Fruit fly (Drosophila melanogaster) whole organism, embryonic: ENCODE data around the gene Acp76A.
A peak's percentile ranks its signal among the peaks of the same experiment; 100 is the strongest.

Source experiments
- Atf3 ChIP-seq: fragments of 200-800 bp; sonication (Bioruptor generic); optimal IDR thresholded peaks from 3 replicates; lab custom pipeline; 2016; ENCODE audit warnings: missing biosample characterization, missing genetic modification characterization
- B-H2 ChIP-seq: fragments of 200-800 bp; sonication (Bioruptor generic); optimal IDR thresholded peaks from 2 replicates; lab custom pipeline; 2018; ENCODE audit warnings: missing biosample characterization, mild to moderate bottlenecking, missing genetic modification characterization
- CG10979 ChIP-seq: fragments of 200-800 bp; sonication (Bioruptor generic); optimal IDR thresholded peaks from 2 replicates; lab custom pipeline; 2018; ENCODE audit warnings: missing biosample characterization, mild to moderate bottlenecking, missing genetic modification characterization, moderate library complexity
- CG16815 ChIP-seq: fragments of 200-800 bp; sonication (Bioruptor generic); optimal IDR thresholded peaks from 3 replicates; lab custom pipeline; 2017; ENCODE audit warnings: missing biosample characterization, mild to moderate bottlenecking, missing genetic modification characterization
- CG2199 ChIP-seq: fragments of 200-800 bp; sonication (Bioruptor generic); IDR thresholded peaks from 3 replicates; pipeline ENCODE4 v1.3.6; 2022; ENCODE audit warnings: missing biosample characterization, missing genetic modification characterization
- CG2712 ChIP-seq: fragments of 200-800 bp; optimal IDR thresholded peaks from 3 replicates; lab custom pipeline; 2019; ENCODE audit warnings: missing biosample characterization, mild to moderate bottlenecking, missing genetic modification characterization, moderate library complexity
- CG34224 ChIP-seq: fragments of 200-800 bp; sonication (Bioruptor generic); IDR thresholded peaks from 3 replicates; pipeline ENCODE4 v1.3.6; 2022; ENCODE audit warnings: missing biosample characterization, missing genetic modification characterization; ENCODE audit not compliant: partially characterized antibody
- CG34422 ChIP-seq: fragments of 200-800 bp; sonication (Bioruptor generic); IDR thresholded peaks from 3 replicates; pipeline ENCODE4 v1.3.6; 2022; ENCODE audit warnings: missing biosample characterization, missing genetic modification characterization
- CG5245 ChIP-seq: fragments of 200-800 bp; sonication (Bioruptor generic); optimal IDR thresholded peaks from 3 replicates; lab custom pipeline; 2016; ENCODE audit warnings: missing biosample characterization, missing genetic modification characterization
- CG7556 ChIP-seq: fragments of 200-800 bp; sonication (Bioruptor generic); optimal IDR thresholded peaks from 2 replicates; lab custom pipeline; 2017; ENCODE audit warnings: missing biosample characterization, mild to moderate bottlenecking, missing genetic modification characterization
- CG8281 ChIP-seq: fragments of 200-800 bp; sonication (Bioruptor generic); optimal IDR thresholded peaks from 2 replicates; lab custom pipeline; 2018; ENCODE audit warnings: missing biosample characterization, mild to moderate bottlenecking, missing genetic modification characterization, moderate library complexity
- CG9797 ChIP-seq: fragments of 200-800 bp; sonication (Bioruptor generic); optimal IDR thresholded peaks from 3 replicates; lab custom pipeline; 2018; ENCODE audit warnings: missing biosample characterization, mild to moderate bottlenecking, missing genetic modification characterization
- CTCF ChIP-seq: fragments of 200-800 bp; sonication (Bioruptor generic); optimal IDR thresholded peaks from 2 replicates; lab custom pipeline; 2017; ENCODE audit warnings: missing biosample characterization, mild to moderate bottlenecking, missing genetic modification characterization, moderate library complexity
- Dip2 ChIP-seq: fragments of 200-800 bp; sonication (Bioruptor generic); IDR thresholded peaks from 2 replicates; pipeline ENCODE4 v1.3.6; 2022; ENCODE audit warnings: missing biosample characterization, missing genetic modification characterization
- Doc2 ChIP-seq: fragments of 200-800 bp; sonication (Bioruptor generic); IDR thresholded peaks from 2 replicates; pipeline ENCODE4 v1.3.6; 2022; ENCODE audit warnings: missing biosample characterization, missing genetic modification characterization
- H2.0 ChIP-seq: fragments of 200-800 bp; sonication (Bioruptor generic); IDR thresholded peaks from 2 replicates; pipeline ENCODE4 v1.3.6; 2022; ENCODE audit warnings: missing biosample characterization, missing genetic modification characterization
- Hsf ChIP-seq: fragments of 200-800 bp; sonication (Bioruptor generic); optimal IDR thresholded peaks from 3 replicates; lab custom pipeline; 2016; ENCODE audit warnings: missing biosample characterization, missing genetic modification characterization
- Med ChIP-seq: fragments of 200-800 bp; sonication (Bioruptor generic); peaks from one replicate; lab custom pipeline; 2016; ENCODE audit warnings: missing biosample characterization, missing genetic modification characterization, mild to moderate bottlenecking, inconsistent platforms, moderate library complexity
- Rfx ChIP-seq: fragments of 200-800 bp; sonication (Bioruptor generic); IDR thresholded peaks from 2 replicates; pipeline ENCODE4 v1.3.6; 2022; ENCODE audit warnings: missing biosample characterization, missing genetic modification characterization
- Sox102F ChIP-seq: fragments of 200-800 bp; sonication (Bioruptor generic); optimal IDR thresholded peaks from 2 replicates; lab custom pipeline; 2018; ENCODE audit warnings: missing biosample characterization, mild to moderate bottlenecking, missing genetic modification characterization, moderate library complexity
- Spps ChIP-seq: fragments of 200-800 bp; sonication (Bioruptor generic); optimal IDR thresholded peaks from 2 replicates; lab custom pipeline; 2018; ENCODE audit warnings: missing biosample characterization, mild to moderate bottlenecking, missing genetic modification characterization
- bab2 ChIP-seq: fragments of 200-800 bp; sonication (Bioruptor generic); optimal IDR thresholded peaks from 2 replicates; lab custom pipeline; 2016; ENCODE audit warnings: missing biosample characterization, missing genetic modification characterization
- bowl ChIP-seq: fragments of 200-800 bp; sonication (Bioruptor generic); IDR thresholded peaks from 2 replicates; pipeline ENCODE4 v1.3.6; 2022; ENCODE audit warnings: missing biosample characterization, missing genetic modification characterization
- bsh ChIP-seq, 2 experiments: fragments of 200-800 bp; sonication (Bioruptor generic); optimal IDR thresholded peaks; 2 replicates each; lab custom pipeline; 2017 to 2018; ENCODE audit warnings: mild to moderate bottlenecking in 2 of 2, missing biosample characterization in 2 of 2, missing genetic modification characterization in 2 of 2, moderate library complexity in 1 of 2
- cg ChIP-seq: fragments of 200-800 bp; sonication (Bioruptor generic); optimal IDR thresholded peaks from 3 replicates; lab custom pipeline; 2019; ENCODE audit warnings: missing biosample characterization, mild to moderate bottlenecking, missing genetic modification characterization, moderate library complexity
- chinmo ChIP-seq: fragments of 200-800 bp; sonication (Bioruptor generic); IDR thresholded peaks from 4 replicates; pipeline ENCODE4 v1.3.6; 2022; ENCODE audit warnings: missing biosample characterization, missing genetic modification characterization; ENCODE audit not compliant: partially characterized antibody
- ewg ChIP-seq: fragments of 200-800 bp; sonication (Bioruptor generic); optimal IDR thresholded peaks from 3 replicates; lab custom pipeline; 2017; ENCODE audit warnings: mild to moderate bottlenecking, missing biosample characterization, missing genetic modification reagents, missing genetic modification characterization
- fd64A ChIP-seq: fragments of 200-800 bp; sonication (Bioruptor generic); optimal IDR thresholded peaks from 3 replicates; lab custom pipeline; 2018; ENCODE audit warnings: missing biosample characterization, mild to moderate bottlenecking, missing genetic modification characterization
- grn ChIP-seq: fragments of 200-800 bp; sonication (Bioruptor generic); optimal IDR thresholded peaks from 3 replicates; lab custom pipeline; 2017; ENCODE audit warnings: missing biosample characterization, missing genetic modification characterization
- kni ChIP-seq: fragments of 200-800 bp; sonication (Bioruptor generic); optimal IDR thresholded peaks from 3 replicates; lab custom pipeline; 2017; ENCODE audit warnings: mild to moderate bottlenecking, missing biosample characterization, missing genetic modification reagents, missing genetic modification characterization
- otp ChIP-seq: fragments of 200-800 bp; sonication (Bioruptor generic); IDR thresholded peaks from 3 replicates; pipeline ENCODE4, ENCODE4 v1.3.6; 2022; ENCODE audit warnings: missing biosample characterization, missing genetic modification characterization
- p53 ChIP-seq: fragments of 200-800 bp; sonication (Bioruptor generic); optimal IDR thresholded peaks from 2 replicates; lab custom pipeline; 2016; ENCODE audit warnings: missing biosample characterization, missing genetic modification characterization
- phol ChIP-seq: fragments of 200-800 bp; sonication (Bioruptor generic); optimal IDR thresholded peaks from 3 replicates; lab custom pipeline; 2018; ENCODE audit warnings: missing biosample characterization, mild to moderate bottlenecking, missing genetic modification characterization, moderate library complexity
- repo ChIP-seq: fragments of 200-800 bp; sonication (Bioruptor generic); optimal IDR thresholded peaks from 2 replicates; lab custom pipeline; 2016; ENCODE audit warnings: missing biosample characterization, missing genetic modification characterization
- salm ChIP-seq: fragments of 200-800 bp; sonication (Bioruptor generic); optimal IDR thresholded peaks from 2 replicates; lab custom pipeline; 2018; ENCODE audit warnings: missing biosample characterization, mild to moderate bottlenecking, missing genetic modification characterization
- sens ChIP-seq: fragments of 200-800 bp; sonication (Bioruptor generic); peaks from one replicate; lab custom pipeline; 2016; ENCODE audit warnings: missing biosample characterization, missing genetic modification characterization
- seq ChIP-seq: fragments of 200-800 bp; sonication (Bioruptor generic); IDR thresholded peaks from 2 replicates; pipeline ENCODE4 v1.3.6; 2022; ENCODE audit warnings: missing biosample characterization, missing genetic modification characterization
- so ChIP-seq: fragments of 200-800 bp; sonication (Bioruptor generic); IDR thresholded peaks from 3 replicates; pipeline ENCODE4 v1.3.6; 2022; ENCODE audit warnings: missing biosample characterization, missing genetic modification characterization
- z ChIP-seq: fragments of 200-800 bp; sonication (Bioruptor generic); IDR thresholded peaks from 3 replicates; pipeline ENCODE4 v1.3.6; 2022; ENCODE audit warnings: missing biosample characterization, missing genetic modification characterization

The Acp76A gene

DNA sequence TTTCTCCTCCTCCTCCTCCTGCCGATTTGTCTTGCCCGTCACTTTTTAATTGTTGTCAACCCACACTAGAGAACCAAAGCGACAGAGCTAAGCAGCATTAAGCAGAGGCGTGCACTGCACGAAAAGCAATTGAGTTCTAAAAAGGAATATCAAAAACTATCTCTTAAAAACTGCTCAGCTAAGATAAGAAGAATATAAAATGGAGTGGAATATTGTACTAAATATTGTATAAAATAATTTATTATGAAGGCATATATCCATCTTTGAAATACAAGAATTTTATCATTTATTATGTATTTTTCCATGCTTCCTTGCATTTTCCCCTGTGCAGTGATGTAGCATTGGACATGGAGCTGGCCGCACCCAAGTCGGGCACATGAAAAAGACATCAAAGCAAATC is 3.2 kb upstream of the Acp76A start (continued):
- TF ChIP-seq CG9797 (GFP tag; lab: Kevin White, UChicago): no peak

DNA sequence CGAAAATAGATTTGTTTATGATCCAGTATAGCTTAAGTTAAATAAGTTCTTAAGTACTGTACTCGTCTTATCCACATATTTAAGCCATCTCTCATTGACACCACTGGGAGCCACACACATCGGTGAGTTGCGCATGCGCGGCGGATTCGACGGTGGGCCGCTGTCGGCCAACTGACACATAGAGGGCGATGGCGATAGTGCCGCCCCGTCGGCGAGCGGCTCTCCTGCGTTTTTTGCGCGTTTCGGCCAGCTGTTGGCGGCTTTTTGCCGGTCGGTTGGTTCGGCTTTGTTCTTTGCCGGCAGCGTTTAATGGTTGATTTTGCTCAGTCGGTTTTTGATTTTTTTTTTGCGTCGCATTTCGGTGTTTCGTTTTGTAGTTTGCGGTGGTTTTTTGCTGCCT is 2.4 kb upstream of the Acp76A start:
- peak; percentile 37 for TF ChIP-seq sens
- peak; percentile 6; the same call in 1 of the 2 replicates for TF ChIP-seq Dip2 (GFP tag; lab: Robert Waterston, UW)
- TF ChIP-seq CG34224 (GFP tag; lab: Robert Waterston, UW): no peak
- TF ChIP-seq seq (GFP tag; lab: Robert Waterston, UW): peak; percentile 26; the same call in 1 of the 2 replicates
- TF ChIP-seq CG10979 (tag; lab: Kevin White, UChicago): peak; percentile 39
- no peak for TF ChIP-seq CG7556 (GFP tag; lab: Kevin White, UChicago)
- TF ChIP-seq CTCF (GFP tag; lab: Kevin White, UChicago): peak; percentile 75
- 0 out of 3 replicates have a peak, but pooled peaks have one; percentile 18 for TF ChIP-seq CG34422 (GFP tag; lab: Robert Waterston, UW)
- TF ChIP-seq ewg (GFP tag; lab: Kevin White, UChicago): peak; percentile 33
- TF ChIP-seq chinmo (GFP tag; lab: Robert Waterston, UW): 0 out of 4 replicates have a peak, but pooled peaks have one; percentile 23
- peak; percentile 7; the same call in 1 of the 2 replicates for TF ChIP-seq Rfx
- TF ChIP-seq fd64A: no peak
- TF ChIP-seq H2.0 (GFP tag; lab: Robert Waterston, UW): no peak

dm6 chr3L:19053339-19053818 is 1.6 kb upstream of the Acp76A start, which contains the start of gene CG43407:
CG43407 (minus strand) TSS chr3L:19053389.
- TF ChIP-seq H2.0 (GFP tag; lab: Robert Waterston, UW) (no peak), bowl (GFP tag; lab: Robert Waterston, UW) (no peak), Hsf (no peak), Spps (no peak), CG2712 (tag; lab: Kevin White, UChicago) (no peak), Doc2 (GFP tag; lab: Robert Waterston, UW) (no peak), B-H2 (GFP tag; lab: Kevin White, UChicago) (no peak), bsh (GFP tag; optimal IDR thresholded peaks at IDR 0.05; lab: Kevin White, UChicago) (no peak), salm (tag; lab: Kevin White, UChicago) (no peak), repo (GFP tag; lab: Kevin White, UChicago) (no peak), Atf3 (GFP tag; lab: Kevin White, UChicago) (no peak)

- no peak for TF ChIP-seq otp (GFP tag; lab: Robert Waterston, UW)
- peak; percentile 5 for TF ChIP-seq kni (GFP tag; lab: Kevin White, UChicago)
- peak; percentile 95 for TF ChIP-seq CG8281
- no peak for TF ChIP-seq bab2 (GFP tag; lab: Kevin White, UChicago)
- TF ChIP-seq CG10979 (tag; lab: Kevin White, UChicago): no peak
- TF ChIP-seq cg (GFP tag; lab: Kevin White, UChicago): peak; percentile 17
- TF ChIP-seq CG16815: no peak
- peak; percentile 56 for TF ChIP-seq sens
- peak; percentile 86 for TF ChIP-seq z (GFP tag; lab: Robert Waterston, UW)
- TF ChIP-seq grn (GFP tag; lab: Kevin White, UChicago): peak; percentile 86
- TF ChIP-seq p53 (GFP tag; lab: Kevin White, UChicago): no peak
- TF ChIP-seq Med (GFP tag; lab: Kevin White, UChicago): no peak
- 0 out of 3 replicates have a peak, but pooled peaks have one; percentile 32 for TF ChIP-seq CG2199 (GFP tag; lab: Robert Waterston, UW)
- TF ChIP-seq CG5245 (GFP tag; lab: Kevin White, UChicago): no peak
- no peak for TF ChIP-seq Sox102F (GFP tag; lab: Kevin White, UChicago)
- TF ChIP-seq so (GFP tag; lab: Robert Waterston, UW): 0 out of 3 replicates have a peak, but pooled peaks have one; percentile 20
- TF ChIP-seq phol (tag; lab: Kevin White, UChicago): no peak
- TF ChIP-seq, all 482 proteins: peak for 8
Observed at dm6 chr3L:19049669-19050510, 1.9 kb downstream of the Acp76A start.
